Worm (Caenorhabditis elegans) whole organism, late embryonic: ENCODE data around the gene F07E5.13.

Experiments used
- ama-1 ChIP-seq: fragments of 150-350 bp; optimal IDR thresholded peaks from 2 replicates; lab custom pipeline; 2014
- ceh-48 ChIP-seq: sonication (generic microtip); optimal IDR thresholded peaks from 2 replicates; lab custom pipeline; 2016; ENCODE audit warnings: missing genetic modification characterization, inconsistent platforms, missing compliant biosample characterization
- ceh-9 ChIP-seq: sonication (generic microtip); optimal IDR thresholded peaks from 2 replicates; lab custom pipeline; 2016; ENCODE audit warnings: mild to moderate bottlenecking, missing genetic modification characterization, inconsistent platforms, missing compliant biosample characterization
- che-1 ChIP-seq: sonication (generic microtip); optimal IDR thresholded peaks from 2 replicates; lab custom pipeline; 2016; ENCODE audit warnings: mild to moderate bottlenecking, missing genetic modification characterization, missing compliant biosample characterization
- fkh-10 ChIP-seq: fragments of 150-350 bp; optimal IDR thresholded peaks from 2 replicates; lab custom pipeline; 2014; ENCODE audit warnings: missing biosample characterization, missing genetic modification reagents, missing genetic modification characterization
- hlh-30 ChIP-seq: sonication (generic microtip); optimal IDR thresholded peaks from 2 replicates; lab custom pipeline; 2017; ENCODE audit warnings: antibody characterized with exemption, missing genetic modification characterization, missing compliant biosample characterization; ENCODE audit not compliant: insufficient read depth
- mec-3 ChIP-seq: sonication (generic microtip); optimal IDR thresholded peaks from 2 replicates; lab custom pipeline; 2016; ENCODE audit warnings: borderline replicate concordance, missing genetic modification characterization, missing compliant biosample characterization
- nhr-11 ChIP-seq: fragments of 150-350 bp; optimal IDR thresholded peaks from 2 replicates; lab custom pipeline; 2014; ENCODE audit warnings: missing biosample characterization, missing genetic modification characterization
- odd-2 ChIP-seq: sonication (generic microtip); optimal IDR thresholded peaks from 2 replicates; lab custom pipeline; 2017; ENCODE audit warnings: antibody characterized with exemption, mild to moderate bottlenecking, missing genetic modification characterization, missing compliant biosample characterization
- pqm-1 ChIP-seq: sonication (generic microtip); optimal IDR thresholded peaks from 2 replicates; lab custom pipeline; 2016; ENCODE audit warnings: missing genetic modification characterization, missing compliant biosample characterization
- pros-1 ChIP-seq: fragments of 150-350 bp; optimal IDR thresholded peaks from 2 replicates; lab custom pipeline; 2014; ENCODE audit warnings: missing biosample characterization, missing genetic modification reagents, missing genetic modification characterization
- ref-2 ChIP-seq: sonication (generic microtip); optimal IDR thresholded peaks from 2 replicates; lab custom pipeline; 2016; ENCODE audit warnings: missing genetic modification characterization, missing compliant biosample characterization
- ttx-3 ChIP-seq: sonication (generic microtip); optimal IDR thresholded peaks from 2 replicates; lab custom pipeline; 2016; ENCODE audit warnings: missing genetic modification reagents, missing genetic modification characterization, missing compliant biosample characterization

ce11 chrII:2076467-2076866 lies 12.6 kb upstream of the F07E5.13 start:
- TF ChIP-seq odd-2 (tag; lab: Kevin White, UChicago) (no peak), ama-1 (no peak), nhr-11 (tag; lab: Kevin White, UChicago) (no peak), pqm-1 (tag; lab: Kevin White, UChicago) (no peak), hlh-30 (tag; lab: Kevin White, UChicago) (no peak), ref-2 (tag; lab: Kevin White, UChicago) (no peak), ceh-48 (no peak), ceh-9 (tag; lab: Kevin White, UChicago) (no peak), ttx-3 (tag; lab: Kevin White, UChicago) (no peak), che-1 (tag; lab: Kevin White, UChicago) (no peak), fkh-10 (GFP tag; lab: Kevin White, UChicago) (no peak), mec-3 (tag; lab: Kevin White, UChicago) (no peak), pros-1 (tag; lab: Kevin White, UChicago) (no peak)
